Fruit fly (Drosophila melanogaster) whole organism, embryonic: ENCODE measurements around the gene CG9471.
A peak's percentile ranks its signal among the peaks of the same experiment; 100 is the strongest.

Experiments used
- Atf3 ChIP-seq: fragments of 200-800 bp; sonication (Bioruptor generic); optimal IDR thresholded peaks from 3 replicates; lab custom pipeline; 2016; ENCODE audit warnings: missing biosample characterization, missing genetic modification characterization
- Blimp-1 ChIP-seq: fragments of 200-800 bp; sonication (Bioruptor generic); optimal IDR thresholded peaks from 3 replicates; lab custom pipeline; 2018; ENCODE audit warnings: missing biosample characterization, missing genetic modification characterization, mild to moderate bottlenecking, moderate library complexity, missing genetic modification reagents
- CG10274 ChIP-seq: fragments of 200-800 bp; sonication (Bioruptor generic); optimal IDR thresholded peaks from 3 replicates; lab custom pipeline; 2017; ENCODE audit warnings: missing biosample characterization, mild to moderate bottlenecking, missing genetic modification characterization
- CG11504 ChIP-seq: fragments of 200-800 bp; sonication (Bioruptor generic); optimal IDR thresholded peaks from 3 replicates; lab custom pipeline; 2019; ENCODE audit warnings: missing biosample characterization, mild to moderate bottlenecking, missing genetic modification characterization, moderate library complexity
- CG11723 ChIP-seq: fragments of 200-800 bp; sonication (Bioruptor generic); optimal IDR thresholded peaks from 2 replicates; lab custom pipeline; 2017; ENCODE audit warnings: missing biosample characterization, mild to moderate bottlenecking, missing genetic modification characterization
- CG13624 ChIP-seq: fragments of 200-800 bp; sonication (Bioruptor generic); optimal IDR thresholded peaks from 2 replicates; lab custom pipeline; 2016; ENCODE audit warnings: missing biosample characterization, missing genetic modification characterization
- CG14014 ChIP-seq: fragments of 200-800 bp; sonication (Bioruptor generic); IDR thresholded peaks from 2 replicates; pipeline ENCODE4 v1.3.6; 2022; ENCODE audit warnings: missing biosample characterization, missing genetic modification characterization
- CG17328 ChIP-seq: fragments of 200-800 bp; sonication (Bioruptor generic); IDR thresholded peaks from 2 replicates; pipeline ENCODE4 v1.3.6; 2022; ENCODE audit warnings: missing biosample characterization, missing genetic modification characterization
- CG17385 ChIP-seq: fragments of 200-800 bp; sonication (Bioruptor generic); optimal IDR thresholded peaks from 3 replicates; lab custom pipeline; 2018; ENCODE audit warnings: missing biosample characterization, mild to moderate bottlenecking, missing genetic modification characterization
- CG30403 ChIP-seq: fragments of 200-800 bp; sonication (Bioruptor generic); optimal IDR thresholded peaks from 3 replicates; lab custom pipeline; 2016; ENCODE audit warnings: missing biosample characterization, missing genetic modification characterization
- CG31224 ChIP-seq: fragments of 200-800 bp; sonication (Bioruptor generic); IDR thresholded peaks from 2 replicates; pipeline ENCODE4 v1.3.6; 2022; ENCODE audit warnings: missing biosample characterization, missing genetic modification characterization
- CG31365 ChIP-seq: fragments of 200-800 bp; sonication (Bioruptor generic); optimal IDR thresholded peaks from 2 replicates; lab custom pipeline; 2018; ENCODE audit warnings: missing biosample characterization, mild to moderate bottlenecking, missing genetic modification characterization
- CG34224 ChIP-seq: fragments of 200-800 bp; sonication (Bioruptor generic); IDR thresholded peaks from 3 replicates; pipeline ENCODE4 v1.3.6; 2022; ENCODE audit warnings: missing biosample characterization, missing genetic modification characterization; ENCODE audit not compliant: partially characterized antibody
- CG4424 ChIP-seq: fragments of 200-800 bp; sonication (Bioruptor generic); optimal IDR thresholded peaks from 3 replicates; lab custom pipeline; 2016; ENCODE audit warnings: missing biosample characterization, missing genetic modification characterization
- CG8290 ChIP-seq, 3 experiments: fragments of 200-800 bp; sonication (Bioruptor generic); optimal IDR thresholded peaks; 2 replicates each; lab custom pipeline; 2016 to 2019; ENCODE audit warnings: missing biosample characterization in 3 of 3, missing genetic modification characterization in 3 of 3, mild to moderate bottlenecking in 2 of 3, moderate library complexity in 1 of 3
- CG8359 ChIP-seq: fragments of 200-800 bp; sonication (Bioruptor generic); optimal IDR thresholded peaks from 2 replicates; lab custom pipeline; 2017; ENCODE audit warnings: missing biosample characterization, mild to moderate bottlenecking, missing genetic modification characterization, borderline replicate concordance
- Camta ChIP-seq: fragments of 200-800 bp; sonication (Bioruptor generic); optimal IDR thresholded peaks from 2 replicates; lab custom pipeline; 2016; ENCODE audit warnings: missing biosample characterization, missing genetic modification characterization
- Dip3 ChIP-seq: fragments of 200-800 bp; sonication (Bioruptor generic); optimal IDR thresholded peaks from 3 replicates; lab custom pipeline; 2016; ENCODE audit warnings: missing biosample characterization, missing genetic modification characterization
- E2f1 ChIP-seq: fragments of 200-800 bp; sonication (Bioruptor generic); IDR thresholded peaks from 2 replicates; pipeline ENCODE4 v1.3.6; 2022; ENCODE audit warnings: missing biosample characterization, missing genetic modification characterization
- E2f2 ChIP-seq: fragments of 200-800 bp; sonication (Bioruptor generic); IDR thresholded peaks from 2 replicates; pipeline ENCODE4 v1.3.6; 2022; ENCODE audit warnings: missing biosample characterization, missing genetic modification characterization
- ERR ChIP-seq: fragments of 200-800 bp; sonication (Bioruptor generic); optimal IDR thresholded peaks from 2 replicates; lab custom pipeline; 2016; ENCODE audit warnings: missing biosample characterization, missing genetic modification characterization
- Fer1 ChIP-seq: fragments of 200-800 bp; sonication (Bioruptor generic); optimal IDR thresholded peaks from 2 replicates; lab custom pipeline; 2017; ENCODE audit warnings: missing biosample characterization, mild to moderate bottlenecking, missing genetic modification characterization
- Gsc ChIP-seq: fragments of 200-800 bp; sonication (Bioruptor generic); IDR thresholded peaks from 2 replicates; pipeline ENCODE4 v1.3.6; 2022; ENCODE audit warnings: missing biosample characterization, missing genetic modification characterization
- HHEX ChIP-seq: fragments of 200-800 bp; sonication (Bioruptor generic); optimal IDR thresholded peaks from 3 replicates; lab custom pipeline; 2017; ENCODE audit warnings: missing biosample characterization, mild to moderate bottlenecking, missing genetic modification characterization, missing genetic modification reagents
- HLH54F ChIP-seq: fragments of 200-800 bp; sonication (Bioruptor generic); optimal IDR thresholded peaks from 3 replicates; lab custom pipeline; 2016; ENCODE audit warnings: missing biosample characterization, missing genetic modification characterization
- HmgZ ChIP-seq: fragments of 200-800 bp; sonication (Bioruptor generic); optimal IDR thresholded peaks from 2 replicates; lab custom pipeline; 2018; ENCODE audit warnings: missing biosample characterization, mild to moderate bottlenecking, missing genetic modification characterization
- MBD-R2 ChIP-seq: fragments of 200-800 bp; sonication (Bioruptor generic); IDR thresholded peaks from 2 replicates; pipeline ENCODE4 v1.3.6; 2022; ENCODE audit warnings: missing biosample characterization, missing genetic modification characterization
- Mes4 ChIP-seq: fragments of 200-800 bp; sonication (Bioruptor generic); optimal IDR thresholded peaks from 2 replicates; lab custom pipeline; 2016; ENCODE audit warnings: missing biosample characterization, missing genetic modification characterization
- Side ChIP-seq: fragments of 200-800 bp; sonication (Bioruptor generic); optimal IDR thresholded peaks from 2 replicates; lab custom pipeline; 2016; ENCODE audit warnings: missing biosample characterization, missing genetic modification characterization
- Ssrp ChIP-seq: fragments of 200-800 bp; sonication (Bioruptor generic); optimal IDR thresholded peaks from 2 replicates; lab custom pipeline; 2018; ENCODE audit warnings: missing biosample characterization, mild to moderate bottlenecking, missing genetic modification characterization, moderate library complexity
- Trl ChIP-seq, 3 experiments: fragments of >200 bp in 2 of 3; fragments of 200-800 bp in 1 of 3; sonication (Bioruptor generic) in 1 of 3; optimal IDR thresholded peaks; 2 replicates in 1 of 3; 3 replicates in 2 of 3; lab custom pipeline; 2016 to 2017; ENCODE audit warnings: missing biosample characterization in 1 of 3, missing genetic modification characterization in 1 of 3
- Xbp1 ChIP-seq: fragments of 200-800 bp; sonication (Bioruptor generic); optimal IDR thresholded peaks from 3 replicates; lab custom pipeline; 2016; ENCODE audit warnings: missing biosample characterization, mild to moderate bottlenecking, missing genetic modification characterization
- ato ChIP-seq: fragments of 200-800 bp; sonication (Bioruptor generic); IDR thresholded peaks from 2 replicates; pipeline ENCODE4 v1.3.6; 2022; ENCODE audit warnings: missing biosample characterization, missing genetic modification characterization; ENCODE audit not compliant: partially characterized antibody
- bigmax ChIP-seq: fragments of 200-800 bp; sonication (Bioruptor generic); optimal IDR thresholded peaks from 2 replicates; lab custom pipeline; 2018; ENCODE audit warnings: missing biosample characterization, mild to moderate bottlenecking, missing genetic modification characterization
- chif ChIP-seq, 2 experiments: fragments of 200-800 bp; sonication (Bioruptor generic); optimal IDR thresholded peaks; 3 replicates each; lab custom pipeline; 2016; ENCODE audit warnings: missing biosample characterization in 2 of 2, missing genetic modification characterization in 2 of 2
- fd64A ChIP-seq: fragments of 200-800 bp; sonication (Bioruptor generic); optimal IDR thresholded peaks from 3 replicates; lab custom pipeline; 2018; ENCODE audit warnings: missing biosample characterization, mild to moderate bottlenecking, missing genetic modification characterization
- fd96Cb ChIP-seq: fragments of 200-800 bp; sonication (Bioruptor generic); optimal IDR thresholded peaks from 2 replicates; lab custom pipeline; 2018; ENCODE audit warnings: missing biosample characterization, mild to moderate bottlenecking, missing genetic modification characterization, moderate library complexity
- gfzf ChIP-seq: fragments of 200-800 bp; sonication (Bioruptor generic); optimal IDR thresholded peaks from 2 replicates; lab custom pipeline; 2016; ENCODE audit warnings: missing biosample characterization, mild to moderate bottlenecking, missing genetic modification characterization, moderate library complexity
- grau ChIP-seq: fragments of 200-800 bp; optimal IDR thresholded peaks from 3 replicates; lab custom pipeline; 2019; ENCODE audit warnings: missing biosample characterization, mild to moderate bottlenecking, missing genetic modification characterization, moderate library complexity
- gsb-n ChIP-seq: fragments of 200-800 bp; sonication (Bioruptor generic); optimal IDR thresholded peaks from 3 replicates; lab custom pipeline; 2018; ENCODE audit warnings: missing biosample characterization, mild to moderate bottlenecking, missing genetic modification characterization
- hkb ChIP-seq, 2 experiments: fragments of 200-800 bp in 1 of 2; fragments of >200 bp in 1 of 2; sonication (Bioruptor generic) in 1 of 2; IDR thresholded peaks in 1 of 2; optimal IDR thresholded peaks in 1 of 2; 2 replicates each; pipeline versions ENCODE4 v1.3.6 to Lab custom; 2017 to 2022; ENCODE audit warnings: missing biosample characterization in 1 of 2, missing genetic modification characterization in 1 of 2
- insv ChIP-seq, 2 experiments: fragments of 200-800 bp; sonication (Bioruptor generic); optimal IDR thresholded peaks; 3 replicates each; lab custom pipeline; 2016 to 2018; ENCODE audit warnings: missing biosample characterization in 2 of 2, missing genetic modification characterization in 2 of 2
- nmo ChIP-seq: fragments of 200-800 bp; sonication (Bioruptor generic); optimal IDR thresholded peaks from 2 replicates; lab custom pipeline; 2018; ENCODE audit warnings: missing biosample characterization, mild to moderate bottlenecking, missing genetic modification characterization, moderate library complexity
- otp ChIP-seq: fragments of 200-800 bp; sonication (Bioruptor generic); IDR thresholded peaks from 3 replicates; pipeline ENCODE4, ENCODE4 v1.3.6; 2022; ENCODE audit warnings: missing biosample characterization, missing genetic modification characterization
- psq ChIP-seq: fragments of 200-800 bp; sonication (Bioruptor generic); optimal IDR thresholded peaks from 2 replicates; lab custom pipeline; 2017; ENCODE audit warnings: missing biosample characterization, missing genetic modification characterization
- sens ChIP-seq: fragments of 200-800 bp; sonication (Bioruptor generic); peaks from one replicate; lab custom pipeline; 2016; ENCODE audit warnings: missing biosample characterization, missing genetic modification characterization
- sqz ChIP-seq: fragments of 200-800 bp; sonication (Bioruptor generic); optimal IDR thresholded peaks from 3 replicates; lab custom pipeline; 2018; ENCODE audit warnings: missing biosample characterization, mild to moderate bottlenecking, missing genetic modification characterization
- sug ChIP-seq: fragments of 200-800 bp; optimal IDR thresholded peaks from 2 replicates; lab custom pipeline; 2019; ENCODE audit warnings: missing biosample characterization, mild to moderate bottlenecking, missing genetic modification characterization, moderate library complexity
- tap ChIP-seq: fragments of 200-800 bp; optimal IDR thresholded peaks from 3 replicates; lab custom pipeline; 2019; ENCODE audit warnings: missing biosample characterization, mild to moderate bottlenecking, missing genetic modification characterization, moderate library complexity

Gene CG9471

dm6 chr3R:9747900-9748663 lies 23.3 kb downstream of the CG9471 start (continued):
- TF ChIP-seq Side: no peak
- TF ChIP-seq HHEX: no peak
- no peak for TF ChIP-seq Fer1
- peak; percentile 80 for TF ChIP-seq E2f2 (GFP tag; lab: Robert Waterston, UW)
- TF ChIP-seq Camta: no peak
- no peak for TF ChIP-seq HmgZ (tag; lab: Kevin White, UChicago)
- no peak for TF ChIP-seq CG31224 (GFP tag; lab: Robert Waterston, UW)
- TF ChIP-seq Gsc: no peak
- no peak for TF ChIP-seq Xbp1 (GFP tag; lab: Kevin White, UChicago)
- TF ChIP-seq tap (tag; lab: Kevin White, UChicago): no peak
- no peak for TF ChIP-seq Dip3
- no peak for TF ChIP-seq CG34224 (GFP tag; lab: Robert Waterston, UW)
- TF ChIP-seq CG13624 (GFP tag; lab: Kevin White, UChicago): no peak
- TF ChIP-seq CG17328: no peak
- TF ChIP-seq gfzf (GFP tag; lab: Kevin White, UChicago): peak; percentile 85
- TF ChIP-seq insv (GFP tag; optimal IDR thresholded peaks at IDR 0.05; lab: Kevin White, UChicago): no peak
- no peak for TF ChIP-seq Atf3
- TF ChIP-seq nmo (GFP tag; lab: Kevin White, UChicago): no peak
- no peak for TF ChIP-seq CG31365 (tag; lab: Kevin White, UChicago)
- TF ChIP-seq sqz (GFP tag; lab: Kevin White, UChicago): no peak
- TF ChIP-seq CG4424 (GFP tag; lab: Kevin White, UChicago): no peak
- no peak for TF ChIP-seq gsb-n (tag; lab: Kevin White, UChicago)
- TF ChIP-seq otp (GFP tag; lab: Robert Waterston, UW): no peak
- no peak for TF ChIP-seq CG8359 (GFP tag; lab: Kevin White, UChicago)
- TF ChIP-seq ato (GFP tag; lab: Robert Waterston, UW): no peak
- TF ChIP-seq chif (GFP tag; optimal IDR thresholded peaks at IDR 0.05; lab: Kevin White, UChicago): no peak
- no peak for TF ChIP-seq Mes4
- TF ChIP-seq HLH54F: no peak
- no peak for TF ChIP-seq Ssrp
- TF ChIP-seq hkb (optimal IDR thresholded peaks at IDR 0.05; lab: Kevin White, UChicago): no peak
- no peak for TF ChIP-seq hkb (GFP tag; IDR thresholded peaks at IDR 0.05; lab: Robert Waterston, UW)
- no peak for TF ChIP-seq CG8290 (GFP tag; optimal IDR thresholded peaks at IDR 0.05; lab: Kevin White, UChicago)
- TF ChIP-seq CG8290 (tag; optimal IDR thresholded peaks at IDR 0.05; lab: Kevin White, UChicago): no peak
- TF ChIP-seq sug (tag; lab: Kevin White, UChicago): no peak
- peak; percentile 90 for TF ChIP-seq bigmax
- no peak for TF ChIP-seq CG14014 (GFP tag; lab: Robert Waterston, UW)
- TF ChIP-seq sens (GFP tag; lab: Kevin White, UChicago): peak; percentile 18
- TF ChIP-seq grau (tag; lab: Kevin White, UChicago): no peak
- TF ChIP-seq E2f1: no peak
- TF ChIP-seq CG11504 (tag; lab: Kevin White, UChicago): no peak
- TF ChIP-seq CG11723 (GFP tag; lab: Kevin White, UChicago): no peak
- TF ChIP-seq fd96Cb (tag; lab: Kevin White, UChicago): no peak
- TF ChIP-seq CG10274 (GFP tag; lab: Kevin White, UChicago): no peak
- TF ChIP-seq MBD-R2 (GFP tag; lab: Robert Waterston, UW): peak; percentile 15; the same call in 1 of the 2 replicates
- no peak for TF ChIP-seq Blimp-1 (GFP tag; lab: Kevin White, UChicago)
- no peak for TF ChIP-seq CG30403 (GFP tag; lab: Kevin White, UChicago)
- TF ChIP-seq fd64A: no peak
- TF ChIP-seq Trl (optimal IDR thresholded peaks at IDR 0.05; lab: Kevin White, UChicago): no peak
- no peak for TF ChIP-seq Trl (GFP tag; optimal IDR thresholded peaks at IDR 0.05; lab: Kevin White, UChicago)
- TF ChIP-seq ERR (GFP tag; lab: Kevin White, UChicago): no peak
- TF ChIP-seq CG17385 (GFP tag; lab: Kevin White, UChicago): no peak
- no peak for TF ChIP-seq psq
